ENCODE assay signal across 1 fruit fly cellular context in the genomic region with DNA sequence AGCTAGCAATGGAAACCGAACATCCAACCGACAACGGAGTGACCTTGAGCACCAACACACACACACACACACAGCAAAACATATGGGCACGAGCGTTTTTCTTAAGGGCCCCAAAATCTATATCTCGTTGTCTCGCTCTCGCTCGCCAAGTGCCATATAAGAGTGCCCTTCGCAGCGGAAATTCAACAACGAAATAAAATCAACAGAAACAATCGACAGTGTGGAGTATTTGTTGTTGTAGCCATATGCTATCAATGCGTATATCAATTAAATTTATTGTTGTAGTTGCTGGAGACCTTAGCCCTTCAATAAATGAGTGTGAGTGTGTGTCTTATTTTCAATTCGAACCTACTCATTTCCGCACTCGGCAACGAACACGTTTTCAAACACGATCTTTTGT.
TF ChIP-seq lines count a peak whose summit lies in the region.

No protein-coding gene starts in this region.

TF ChIP-seq in whole organism, embryonic, 481 proteins besides CTCF, POLR2A, EP300 and RAD21 (continued from another document):
- TF ChIP-seq CG15073 (GFP tag; optimal IDR thresholded peaks at IDR 0.05; lab: Kevin White, UChicago) (no peak), rib (GFP tag; IDR thresholded peaks at IDR 0.05; lab: Robert Waterston, UW) (peak; percentile 72), psq (GFP tag; optimal IDR thresholded peaks at IDR 0.05; lab: Kevin White, UChicago) (no peak), sens (GFP tag; lab: Kevin White, UChicago) (peak; percentile 44), MBD-R2 (GFP tag; IDR thresholded peaks at IDR 0.05; lab: Robert Waterston, UW) (no peak), HmgZ (tag; optimal IDR thresholded peaks at IDR 0.05; lab: Kevin White, UChicago) (peak; percentile 41), Atf6 (GFP tag; IDR thresholded peaks at IDR 0.05; lab: Robert Waterston, UW) (peak; percentile 44; the same call in 1 of the 2 replicates), Eip74EF (GFP tag; optimal IDR thresholded peaks at IDR 0.05; lab: Kevin White, UChicago) (peak in 1 of 2 experiments; percentile 96), CG17359 (tag; optimal IDR thresholded peaks at IDR 0.05; lab: Kevin White, UChicago) (peak; percentile 11), CG32532 (GFP tag; IDR thresholded peaks at IDR 0.05; lab: Robert Waterston, UW) (0 out of 2 replicates have a peak, but pooled peaks have one; percentile 7), CG14441 (GFP tag; IDR thresholded peaks at IDR 0.05; lab: Robert Waterston, UW) (peak; percentile 60), scrt (GFP tag; optimal IDR thresholded peaks at IDR 0.05; lab: Kevin White, UChicago) (peak; percentile 37), CG6175 (GFP tag; IDR thresholded peaks at IDR 0.05; lab: Robert Waterston, UW) (no peak), ftz-f1 (GFP tag; optimal IDR thresholded peaks at IDR 0.05; lab: Kevin White, UChicago) (peak; percentile 98), br (optimal IDR thresholded peaks at IDR 0.05; lab: Kevin White, UChicago) (no peak), Oaz (GFP tag; IDR thresholded peaks at IDR 0.05; lab: Robert Waterston, UW) (no peak), CG8290 (GFP tag; optimal IDR thresholded peaks at IDR 0.05; lab: Kevin White, UChicago) (no peak), CG8290 (tag; optimal IDR thresholded peaks at IDR 0.05; lab: Kevin White, UChicago) (peak in 1 of 2 experiments; percentile 44), exex (tag; optimal IDR thresholded peaks at IDR 0.05; lab: Kevin White, UChicago) (peak; percentile 77), CG15514 (GFP tag; optimal IDR thresholded peaks at IDR 0.05; lab: Kevin White, UChicago) (peak; percentile 17), twi (tag; optimal IDR thresholded peaks at IDR 0.05; lab: Kevin White, UChicago) (peak; percentile 27), sqz (GFP tag; optimal IDR thresholded peaks at IDR 0.05; lab: Kevin White, UChicago) (peak; percentile 20), shn (GFP tag; optimal IDR thresholded peaks at IDR 0.05; lab: Kevin White, UChicago) (no peak), Dp (GFP tag; optimal IDR thresholded peaks at IDR 0.05; lab: Kevin White, UChicago) (no peak), CG10321 (GFP tag; IDR thresholded peaks at IDR 0.05; lab: Robert Waterston, UW) (peak; percentile 59), gro (GFP tag; optimal IDR thresholded peaks at IDR 0.05; lab: Kevin White, UChicago) (peak; percentile 18), CG13624 (GFP tag; optimal IDR thresholded peaks at IDR 0.05; lab: Kevin White, UChicago) (peak; percentile 30), vvl (GFP tag; IDR thresholded peaks at IDR 0.05; lab: Robert Waterston, UW) (peak; percentile 14; the same call in 1 of the 2 replicates), cwo (GFP tag; optimal IDR thresholded peaks at IDR 0.05; lab: Kevin White, UChicago) (peak; percentile 80), CG9437 (GFP tag; optimal IDR thresholded peaks at IDR 0.05; lab: Kevin White, UChicago) (no peak), ap (GFP tag; IDR thresholded peaks at IDR 0.05; lab: Robert Waterston, UW) (no peak), Rfx (GFP tag; IDR thresholded peaks at IDR 0.05; lab: Robert Waterston, UW) (peak; percentile 24; the same call in 1 of the 2 replicates), CG5180 (GFP tag; optimal IDR thresholded peaks at IDR 0.05; lab: Kevin White, UChicago) (peak; percentile 54), dmrt99B (tag; optimal IDR thresholded peaks at IDR 0.05; lab: Kevin White, UChicago) (peak; percentile 25), Chrac-16 (GFP tag; optimal IDR thresholded peaks at IDR 0.05; lab: Kevin White, UChicago) (no peak), Dbx (GFP tag; IDR thresholded peaks at IDR 0.05; lab: Robert Waterston, UW) (0 out of 3 replicates have a peak, but pooled peaks have one; percentile 29), HHEX (GFP tag; optimal IDR thresholded peaks at IDR 0.05; lab: Kevin White, UChicago) (peak; percentile 10), CG9932 (GFP tag; IDR thresholded peaks at IDR 0.05; lab: Robert Waterston, UW) (peak; percentile 19; the same call in 1 of the 2 replicates), sob (GFP tag; IDR thresholded peaks at IDR 0.05; lab: Robert Waterston, UW) (peak; percentile 30; the same call in 1 of the 2 replicates), CG34376 (GFP tag; optimal IDR thresholded peaks at IDR 0.05; lab: Kevin White, UChicago) (peak; percentile 94), ci (GFP tag; IDR thresholded peaks at IDR 0.05; lab: Robert Waterston, UW) (0 out of 3 replicates have a peak, but pooled peaks have one; percentile 26), CG1024 (GFP tag; IDR thresholded peaks at IDR 0.05; lab: Robert Waterston, UW) (no peak), nau (GFP tag; optimal IDR thresholded peaks at IDR 0.05; lab: Kevin White, UChicago) (peak; percentile 1), Nf-YC (tag; optimal IDR thresholded peaks at IDR 0.05; lab: Kevin White, UChicago) (peak; percentile 19), Fer1 (GFP tag; optimal IDR thresholded peaks at IDR 0.05; lab: Kevin White, UChicago) (peak; percentile 53), CHES-1-like (GFP tag; optimal IDR thresholded peaks at IDR 0.05; lab: Kevin White, UChicago) (no peak), abd-A (tag; optimal IDR thresholded peaks at IDR 0.05; lab: Kevin White, UChicago) (peak; percentile 89), B-H2 (GFP tag; optimal IDR thresholded peaks at IDR 0.05; lab: Kevin White, UChicago) (peak; percentile 44), Pdp1 (GFP tag; optimal IDR thresholded peaks at IDR 0.05; lab: Kevin White, UChicago) (peak in 1 of 2 experiments; percentile 41), CG7271 (tag; optimal IDR thresholded peaks at IDR 0.05; lab: Kevin White, UChicago) (no peak), CG34224 (GFP tag; IDR thresholded peaks at IDR 0.05; lab: Robert Waterston, UW; ENCODE audit: partially characterized antibody) (peak; percentile 17; the same call in 1 of the 3 replicates), CG15601 (tag; optimal IDR thresholded peaks at IDR 0.05; lab: Kevin White, UChicago) (peak; percentile 6), CG2199 (GFP tag; IDR thresholded peaks at IDR 0.05; lab: Robert Waterston, UW) (0 out of 3 replicates have a peak, but pooled peaks have one; percentile 42), z (GFP tag; IDR thresholded peaks at IDR 0.05; lab: Robert Waterston, UW) (peak; percentile 52; the same call in 1 of the 3 replicates), CG1529 (GFP tag; optimal IDR thresholded peaks at IDR 0.05; lab: Kevin White, UChicago) (no peak), CG11723 (GFP tag; optimal IDR thresholded peaks at IDR 0.05; lab: Kevin White, UChicago) (no peak), eve (GFP tag; optimal IDR thresholded peaks at IDR 0.05; lab: Kevin White, UChicago) (peak in 1 of 2 experiments; percentile 53), CG8388 (GFP tag; optimal IDR thresholded peaks at IDR 0.05; lab: Kevin White, UChicago) (no peak), CG11504 (tag; optimal IDR thresholded peaks at IDR 0.05; lab: Kevin White, UChicago) (peak; percentile 7), ERR (GFP tag; optimal IDR thresholded peaks at IDR 0.05; lab: Kevin White, UChicago) (no peak), croc (GFP tag; conservative IDR thresholded peaks at IDR 0.05; lab: Robert Waterston, UW) (no peak), slbo (GFP tag; IDR thresholded peaks at IDR 0.05; lab: Robert Waterston, UW) (no peak), sug (tag; optimal IDR thresholded peaks at IDR 0.05; lab: Kevin White, UChicago) (peak; percentile 91), Taf1 (GFP tag; IDR thresholded peaks at IDR 0.05; lab: Robert Waterston, UW) (no peak), caup (GFP tag; optimal IDR thresholded peaks at IDR 0.05; lab: Kevin White, UChicago; ENCODE audit: severe bottlenecking) (peak; percentile 53), Aef1 (GFP tag; IDR thresholded peaks at IDR 0.05; lab: Robert Waterston, UW) (peak; percentile 51; the same call in 2 of the 3 replicates), Hey (tag; optimal IDR thresholded peaks at IDR 0.05; lab: Kevin White, UChicago) (peak; percentile 50), CG10147 (GFP tag; optimal IDR thresholded peaks at IDR 0.05; lab: Kevin White, UChicago) (no peak), seq (GFP tag; IDR thresholded peaks at IDR 0.05; lab: Robert Waterston, UW) (no peak), Fer3 (tag; optimal IDR thresholded peaks at IDR 0.05; lab: Kevin White, UChicago) (no peak), CG18599 (GFP tag; optimal IDR thresholded peaks at IDR 0.05; lab: Kevin White, UChicago) (peak; percentile 41), Adf1 (GFP tag; IDR thresholded peaks at IDR 0.05; lab: Robert Waterston, UW) (peak; percentile 20; the same call in 1 of the 2 replicates), CG7357 (GFP tag; IDR thresholded peaks at IDR 0.05; lab: Robert Waterston, UW) (no peak), her (GFP tag; optimal IDR thresholded peaks at IDR 0.05; lab: Kevin White, UChicago) (peak; percentile 11)
